Fruit fly (Drosophila melanogaster) Kc167 (cell line): ENCODE data around the gene nonA.

Source experiments
- insv ChIP-seq: fragments of >200 bp; optimal IDR thresholded peaks from 3 replicates; lab custom pipeline; 2018; ENCODE audit warnings: missing external identifiers
- psq ChIP-seq: fragments of >200 bp; optimal IDR thresholded peaks from 2 replicates; lab custom pipeline; 2017; ENCODE audit warnings: missing external identifiers

DNA sequence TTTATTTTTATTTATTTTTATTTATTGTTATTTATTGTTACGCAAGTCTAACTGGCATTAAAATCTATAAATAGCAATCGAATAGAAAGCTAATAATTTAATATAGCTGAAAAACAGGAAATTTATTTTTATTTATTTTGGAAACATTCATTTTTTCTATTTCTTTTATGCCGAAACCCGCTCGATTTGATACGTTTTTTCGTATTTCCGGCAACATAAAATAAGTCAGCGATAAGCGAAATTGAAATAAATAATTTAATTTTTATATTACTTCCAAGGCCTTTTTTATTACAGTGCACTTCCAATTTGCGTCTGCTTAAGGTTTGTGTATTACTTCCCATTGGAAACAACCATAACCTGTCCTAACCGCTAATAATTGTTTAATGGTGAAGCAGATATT is 10.6 kb downstream of the nonA start:
- no peak for TF ChIP-seq psq (lab: Kevin White, UChicago)
- TF ChIP-seq insv = no peak
